Worm (Caenorhabditis elegans) whole organism, early embryonic: Measurements from ENCODE around the gene R03H10.6.

Source experiments
- B0310.2 ChIP-seq: sonication (generic microtip); optimal IDR thresholded peaks from 2 replicates; lab custom pipeline; 2016; ENCODE audit warnings: mild to moderate bottlenecking, missing genetic modification characterization, missing compliant biosample characterization
- F13C5.2 ChIP-seq: sonication (generic microtip); optimal IDR thresholded peaks from 2 replicates; lab custom pipeline; 2017; ENCODE audit warnings: mild to moderate bottlenecking, missing genetic modification characterization, inconsistent platforms, missing compliant biosample characterization
- aly-1 ChIP-seq: sonication (generic microtip); optimal IDR thresholded peaks from 2 replicates; lab custom pipeline; 2016; ENCODE audit warnings: missing genetic modification characterization, missing compliant biosample characterization
- ama-1 ChIP-seq: fragments of 150-350 bp; optimal IDR thresholded peaks from 2 replicates; lab custom pipeline; 2014
- ceh-13 ChIP-seq: fragments of 200-800 bp; sonication (Bioruptor generic); optimal IDR thresholded peaks from 2 replicates; lab custom pipeline; 2018; ENCODE audit warnings: mild to moderate bottlenecking, missing genetic modification characterization, missing compliant biosample characterization
- ceh-36 ChIP-seq: sonication (generic microtip); optimal IDR thresholded peaks from 2 replicates; lab custom pipeline; 2016; ENCODE audit warnings: missing genetic modification characterization, inconsistent platforms, missing compliant biosample characterization
- ets-7 ChIP-seq: sonication (generic microtip); optimal IDR thresholded peaks from 2 replicates; lab custom pipeline; 2016; ENCODE audit warnings: missing genotype, missing genetic modification characterization, missing compliant biosample characterization
- flt-1 ChIP-seq: fragments of 200-800 bp; sonication (Bioruptor generic); IDR thresholded peaks from 2 replicates; pipeline ENCODE4 v1.3.6; 2022; ENCODE audit warnings: missing genetic modification characterization, missing compliant biosample characterization
- hmbx-1 ChIP-seq: sonication (generic microtip); optimal IDR thresholded peaks from 2 replicates; lab custom pipeline; 2016; ENCODE audit warnings: mild to moderate bottlenecking, missing genetic modification characterization, missing compliant biosample characterization
- hmg-4 ChIP-seq: fragments of 200-800 bp; sonication (Bioruptor generic); optimal IDR thresholded peaks from 2 replicates; lab custom pipeline; 2018; ENCODE audit warnings: mild to moderate bottlenecking, missing genetic modification characterization, missing compliant biosample characterization
- hnd-1 ChIP-seq: sonication (generic microtip); optimal IDR thresholded peaks from 2 replicates; lab custom pipeline; 2016; ENCODE audit warnings: missing genetic modification characterization, missing compliant biosample characterization
- pes-1 ChIP-seq: fragments of 200-800 bp; sonication (Bioruptor generic); IDR thresholded peaks from 2 replicates; pipeline ENCODE4 v1.3.6; 2022; ENCODE audit warnings: missing genetic modification reagents, missing genetic modification characterization, missing compliant biosample characterization
- scrt-1 ChIP-seq: fragments of 200-800 bp; sonication (Bioruptor generic); IDR thresholded peaks from 2 replicates; pipeline ENCODE4 v1.3.6; 2022; ENCODE audit warnings: missing genetic modification characterization, missing compliant biosample characterization
- sea-1 ChIP-seq: fragments of 200-800 bp; sonication (Bioruptor generic); conservative IDR thresholded peaks from 2 replicates; pipeline ENCODE4 v1.3.6; 2022; ENCODE audit warnings: missing genetic modification characterization, missing compliant biosample characterization
- tbx-11 ChIP-seq: fragments of 200-800 bp; sonication (Bioruptor generic); IDR thresholded peaks from 2 replicates; pipeline ENCODE4 v1.3.6; 2022; ENCODE audit warnings: missing genetic modification characterization, missing compliant biosample characterization
- tbx-37 ChIP-seq: fragments of 200-800 bp; sonication (Bioruptor generic); conservative IDR thresholded peaks from 2 replicates; pipeline ENCODE4 v1.3.6; 2022; ENCODE audit warnings: missing genetic modification reagents, missing genetic modification characterization, missing compliant biosample characterization
- tra-4 ChIP-seq: sonication (generic microtip); optimal IDR thresholded peaks from 2 replicates; lab custom pipeline; 2017; ENCODE audit warnings: missing genetic modification characterization, missing compliant biosample characterization

R03H10.6 gene

ce11 chrII:4129450-4129849 is 43.8 kb downstream of the R03H10.6 start:
- TF ChIP-seq tbx-11 (GFP tag; lab: Robert Waterston, UW) (no peak), scrt-1 (GFP tag; lab: Robert Waterston, UW) (no peak), hmbx-1 (no peak), aly-1 (no peak), hmg-4 (GFP tag; lab: Kevin White, UChicago) (no peak), tbx-37 (GFP tag; lab: Robert Waterston, UW) (no peak), hnd-1 (tag; lab: Kevin White, UChicago) (no peak), ama-1 (lab: Kevin White, UChicago) (no peak), F13C5.2 (tag; lab: Kevin White, UChicago) (no peak), ceh-13 (GFP tag; lab: Kevin White, UChicago) (no peak), ceh-36 (tag; lab: Kevin White, UChicago) (no peak), B0310.2 (tag; lab: Kevin White, UChicago) (no peak), tra-4 (tag; lab: Kevin White, UChicago) (no peak), pes-1 (no peak), flt-1 (no peak), ets-7 (tag; lab: Kevin White, UChicago) (no peak), sea-1 (GFP tag; lab: Robert Waterston, UW) (no peak)

- TF ChIP-seq tbx-37 (GFP tag; lab: Robert Waterston, UW) (no peak), pes-1 (no peak), hnd-1 (tag; lab: Kevin White, UChicago) (no peak), B0310.2 (tag; lab: Kevin White, UChicago) (no peak), ceh-13 (GFP tag; lab: Kevin White, UChicago) (no peak), scrt-1 (GFP tag; lab: Robert Waterston, UW) (no peak), flt-1 (no peak)
Observed at ce11 chrII:4125239-4125638, 48.1 kb downstream of the R03H10.6 start.

ce11 chrII:4122899-4123298 is 50.4 kb downstream of the R03H10.6 start:
- no peak for TF ChIP-seq scrt-1 (GFP tag; lab: Robert Waterston, UW)
- no peak for TF ChIP-seq pes-1
- TF ChIP-seq B0310.2 (tag; lab: Kevin White, UChicago), result no peak
- TF ChIP-seq tra-4 (tag; lab: Kevin White, UChicago), result no peak
- TF ChIP-seq ets-7 (tag; lab: Kevin White, UChicago), result no peak
- no peak for TF ChIP-seq flt-1
- no peak for TF ChIP-seq hmg-4 (GFP tag; lab: Kevin White, UChicago)
- TF ChIP-seq hmbx-1, result no peak
- no peak for TF ChIP-seq hnd-1 (tag; lab: Kevin White, UChicago)
- no peak for TF ChIP-seq tbx-11 (GFP tag; lab: Robert Waterston, UW)
- TF ChIP-seq ama-1 (lab: Kevin White, UChicago), result no peak
- no peak for TF ChIP-seq F13C5.2 (tag; lab: Kevin White, UChicago)
- TF ChIP-seq ceh-36 (tag; lab: Kevin White, UChicago), result no peak
- TF ChIP-seq tbx-37 (GFP tag; lab: Robert Waterston, UW), result no peak
- no peak for TF ChIP-seq ceh-13 (GFP tag; lab: Kevin White, UChicago)
- no peak for TF ChIP-seq sea-1 (GFP tag; lab: Robert Waterston, UW)
- no peak for TF ChIP-seq aly-1
